Fruit fly (Drosophila melanogaster) whole organism, embryonic: ENCODE measurements around the gene Alp13.

Source experiments
- Blimp-1 ChIP-seq: fragments of 200-800 bp; sonication (Bioruptor generic); optimal IDR thresholded peaks from 3 replicates; lab custom pipeline; 2018; ENCODE audit warnings: missing biosample characterization, missing genetic modification characterization, mild to moderate bottlenecking, moderate library complexity, missing genetic modification reagents
- CG10366 ChIP-seq: fragments of 200-800 bp; sonication (Bioruptor generic); IDR thresholded peaks from 2 replicates; pipeline ENCODE4 v1.3.6; 2022; ENCODE audit warnings: missing biosample characterization, missing genetic modification characterization
- CG11456 ChIP-seq: fragments of 200-800 bp; sonication (Bioruptor generic); IDR thresholded peaks from 3 replicates; pipeline ENCODE4 v1.3.6; 2022; ENCODE audit warnings: missing biosample characterization, missing genetic modification characterization
- CG11696 ChIP-seq: fragments of 200-800 bp; sonication (Bioruptor generic); IDR thresholded peaks from 2 replicates; pipeline ENCODE4 v1.3.6; 2022; ENCODE audit warnings: missing biosample characterization, missing genetic modification characterization
- CG12769 ChIP-seq: fragments of 200-800 bp; sonication (Bioruptor generic); optimal IDR thresholded peaks from 2 replicates; lab custom pipeline; 2019; ENCODE audit warnings: missing biosample characterization, mild to moderate bottlenecking, missing genetic modification characterization, moderate library complexity
- CG14014 ChIP-seq: fragments of 200-800 bp; sonication (Bioruptor generic); IDR thresholded peaks from 2 replicates; pipeline ENCODE4 v1.3.6; 2022; ENCODE audit warnings: missing biosample characterization, missing genetic modification characterization
- CG14441 ChIP-seq: fragments of 200-800 bp; sonication (Bioruptor generic); IDR thresholded peaks from 2 replicates; pipeline ENCODE4 v1.3.6; 2022; ENCODE audit warnings: missing biosample characterization, missing genetic modification characterization
- CG14860 ChIP-seq: fragments of 200-800 bp; sonication (Bioruptor generic); IDR thresholded peaks from 3 replicates; pipeline ENCODE4 v1.3.6; 2022; ENCODE audit warnings: missing biosample characterization, missing genetic modification characterization; ENCODE audit not compliant: partially characterized antibody
- CG16779 ChIP-seq: fragments of 200-800 bp; sonication (Bioruptor generic); IDR thresholded peaks from 2 replicates; pipeline ENCODE4 v1.3.6; 2022; ENCODE audit warnings: missing biosample characterization, missing genetic modification characterization
- CG17328 ChIP-seq: fragments of 200-800 bp; sonication (Bioruptor generic); IDR thresholded peaks from 2 replicates; pipeline ENCODE4 v1.3.6; 2022; ENCODE audit warnings: missing biosample characterization, missing genetic modification characterization
- CG18011 ChIP-seq: fragments of 200-800 bp; sonication (Bioruptor generic); optimal IDR thresholded peaks from 2 replicates; lab custom pipeline; 2017; ENCODE audit warnings: missing biosample characterization, missing genetic modification characterization, mild to moderate bottlenecking, moderate library complexity, missing genotype
- CG2116 ChIP-seq: fragments of 200-800 bp; sonication (Bioruptor generic); optimal IDR thresholded peaks from 3 replicates; lab custom pipeline; 2018; ENCODE audit warnings: missing biosample characterization, mild to moderate bottlenecking, missing genetic modification characterization
- CG32772 ChIP-seq: fragments of 200-800 bp; sonication (Bioruptor generic); IDR thresholded peaks from 2 replicates; pipeline ENCODE4 v1.3.6; 2022; ENCODE audit warnings: missing biosample characterization, missing genetic modification characterization
- CG3407 ChIP-seq: fragments of 200-800 bp; sonication (Bioruptor generic); optimal IDR thresholded peaks from 2 replicates; lab custom pipeline; 2018; ENCODE audit warnings: missing biosample characterization, mild to moderate bottlenecking, missing genetic modification characterization
- CG3847 ChIP-seq: fragments of 200-800 bp; sonication (Bioruptor generic); IDR thresholded peaks from 2 replicates; pipeline ENCODE4 v1.3.6; 2022; ENCODE audit warnings: missing biosample characterization, missing genetic modification characterization
- CG7357 ChIP-seq: fragments of 200-800 bp; sonication (Bioruptor generic); IDR thresholded peaks from 3 replicates; pipeline ENCODE4 v1.3.6; 2022; ENCODE audit warnings: missing biosample characterization, missing genetic modification characterization
- CG7372 ChIP-seq: fragments of 200-800 bp; sonication (Bioruptor generic); IDR thresholded peaks from 2 replicates; pipeline ENCODE4 v1.3.6; 2022; ENCODE audit warnings: missing biosample characterization, missing genetic modification characterization
- CG7928 ChIP-seq: fragments of 200-800 bp; sonication (Bioruptor generic); optimal IDR thresholded peaks from 2 replicates; lab custom pipeline; 2017; ENCODE audit warnings: missing biosample characterization, mild to moderate bottlenecking, missing genetic modification characterization
- CG9797 ChIP-seq: fragments of 200-800 bp; sonication (Bioruptor generic); optimal IDR thresholded peaks from 3 replicates; lab custom pipeline; 2018; ENCODE audit warnings: missing biosample characterization, mild to moderate bottlenecking, missing genetic modification characterization
- CTCF ChIP-seq: fragments of 200-800 bp; sonication (Bioruptor generic); optimal IDR thresholded peaks from 2 replicates; lab custom pipeline; 2017; ENCODE audit warnings: missing biosample characterization, mild to moderate bottlenecking, missing genetic modification characterization, moderate library complexity
- Camta ChIP-seq: fragments of 200-800 bp; sonication (Bioruptor generic); optimal IDR thresholded peaks from 2 replicates; lab custom pipeline; 2016; ENCODE audit warnings: missing biosample characterization, missing genetic modification characterization
- Chrac-16 ChIP-seq: fragments of 200-800 bp; sonication (Bioruptor generic); optimal IDR thresholded peaks from 3 replicates; lab custom pipeline; 2016; ENCODE audit warnings: missing biosample characterization, missing genetic modification characterization
- CkIIα-i1 ChIP-seq: fragments of 200-800 bp; sonication (Bioruptor generic); IDR thresholded peaks from 2 replicates; pipeline ENCODE4 v1.3.6; 2022; ENCODE audit warnings: missing biosample characterization, missing genetic modification characterization
- CoRest ChIP-seq: fragments of 200-800 bp; sonication (Bioruptor generic); optimal IDR thresholded peaks from 3 replicates; lab custom pipeline; 2018; ENCODE audit warnings: missing biosample characterization, mild to moderate bottlenecking, missing genetic modification characterization, moderate library complexity
- Doc3 ChIP-seq: fragments of 200-800 bp; sonication (Bioruptor generic); IDR thresholded peaks from 3 replicates; pipeline ENCODE4 v1.3.6; 2022; ENCODE audit warnings: missing biosample characterization, missing genetic modification characterization; ENCODE audit not compliant: partially characterized antibody
- HLH4C ChIP-seq: fragments of 200-800 bp; sonication (Bioruptor generic); IDR thresholded peaks from 3 replicates; pipeline ENCODE4 v1.3.6; 2022; ENCODE audit warnings: missing biosample characterization, missing genetic modification characterization; ENCODE audit not compliant: partially characterized antibody
- Kr ChIP-seq: fragments of 200-800 bp; sonication (Bioruptor generic); optimal IDR thresholded peaks from 2 replicates; lab custom pipeline; 2017; ENCODE audit warnings: missing biosample characterization, mild to moderate bottlenecking, missing genetic modification characterization
- Med ChIP-seq: fragments of 200-800 bp; sonication (Bioruptor generic); peaks from one replicate; lab custom pipeline; 2016; ENCODE audit warnings: missing biosample characterization, missing genetic modification characterization, mild to moderate bottlenecking, inconsistent platforms, moderate library complexity
- NFAT ChIP-seq: fragments of 200-800 bp; sonication (Bioruptor generic); IDR thresholded peaks from 2 replicates; pipeline ENCODE4 v1.3.6; 2022; ENCODE audit warnings: missing biosample characterization, missing genetic modification characterization
- Nf-YC ChIP-seq: fragments of 200-800 bp; optimal IDR thresholded peaks from 3 replicates; lab custom pipeline; 2019; ENCODE audit warnings: missing biosample characterization, mild to moderate bottlenecking, missing genetic modification characterization, moderate library complexity
- Oli ChIP-seq: fragments of 200-800 bp; sonication (Bioruptor generic); optimal IDR thresholded peaks from 2 replicates; lab custom pipeline; 2018; ENCODE audit warnings: missing biosample characterization, mild to moderate bottlenecking, missing genetic modification characterization, moderate library complexity
- amos ChIP-seq: fragments of 200-800 bp; sonication (Bioruptor generic); IDR thresholded peaks from 2 replicates; pipeline ENCODE4 v1.3.6; 2022; ENCODE audit warnings: missing biosample characterization, missing genetic modification characterization; ENCODE audit not compliant: partially characterized antibody
- ap ChIP-seq: fragments of 200-800 bp; sonication (Bioruptor generic); IDR thresholded peaks from 2 replicates; pipeline ENCODE4 v1.3.6; 2022; ENCODE audit warnings: missing biosample characterization, missing genetic modification characterization
- ara ChIP-seq: fragments of 200-800 bp; sonication (Bioruptor generic); IDR thresholded peaks from 2 replicates; pipeline ENCODE4 v1.3.6; 2022; ENCODE audit warnings: missing biosample characterization, missing genetic modification characterization
- cas ChIP-seq: fragments of 200-800 bp; sonication (Bioruptor generic); IDR thresholded peaks from 2 replicates; pipeline ENCODE4 v1.3.6; 2022; ENCODE audit warnings: missing biosample characterization, missing genetic modification characterization
- corto ChIP-seq: fragments of 200-800 bp; sonication (Bioruptor generic); optimal IDR thresholded peaks from 2 replicates; lab custom pipeline; 2016; ENCODE audit warnings: missing biosample characterization, mild to moderate bottlenecking, missing genetic modification characterization, moderate library complexity
- disco-r ChIP-seq: fragments of 200-800 bp; sonication (Bioruptor generic); optimal IDR thresholded peaks from 2 replicates; lab custom pipeline; 2016; ENCODE audit warnings: missing biosample characterization, missing genetic modification characterization
- exex ChIP-seq: fragments of 200-800 bp; sonication (Bioruptor generic); optimal IDR thresholded peaks from 4 replicates; lab custom pipeline; 2018; ENCODE audit warnings: missing biosample characterization, mild to moderate bottlenecking, missing genetic modification characterization, moderate library complexity
- her ChIP-seq: fragments of 200-800 bp; sonication (Bioruptor generic); optimal IDR thresholded peaks from 2 replicates; lab custom pipeline; 2016; ENCODE audit warnings: missing biosample characterization, missing genetic modification characterization
- maf-S ChIP-seq: fragments of 200-800 bp; sonication (Bioruptor generic); optimal IDR thresholded peaks from 2 replicates; lab custom pipeline; 2016; ENCODE audit warnings: missing biosample characterization, missing genetic modification characterization
- onecut ChIP-seq: fragments of 200-800 bp; sonication (Bioruptor generic); IDR thresholded peaks from 2 replicates; pipeline ENCODE4 v1.3.6; 2022; ENCODE audit warnings: missing biosample characterization, missing genetic modification characterization
- org-1 ChIP-seq: fragments of 200-800 bp; sonication (Bioruptor generic); optimal IDR thresholded peaks from 2 replicates; lab custom pipeline; 2017; ENCODE audit warnings: missing biosample characterization, missing genetic modification characterization
- peb ChIP-seq: fragments of 200-800 bp; sonication (Bioruptor generic); IDR thresholded peaks from 2 replicates; pipeline ENCODE4 v1.3.6; 2022; ENCODE audit warnings: missing biosample characterization, missing genetic modification characterization
- pzg ChIP-seq: fragments of 200-800 bp; sonication (Bioruptor generic); optimal IDR thresholded peaks from 3 replicates; lab custom pipeline; 2018; ENCODE audit warnings: missing biosample characterization, mild to moderate bottlenecking, missing genetic modification characterization, moderate library complexity
- sens ChIP-seq: fragments of 200-800 bp; sonication (Bioruptor generic); peaks from one replicate; lab custom pipeline; 2016; ENCODE audit warnings: missing biosample characterization, missing genetic modification characterization
- seq ChIP-seq: fragments of 200-800 bp; sonication (Bioruptor generic); IDR thresholded peaks from 2 replicates; pipeline ENCODE4 v1.3.6; 2022; ENCODE audit warnings: missing biosample characterization, missing genetic modification characterization
- sim ChIP-seq: fragments of 200-800 bp; sonication (Bioruptor generic); IDR thresholded peaks from 2 replicates; pipeline ENCODE4 v1.3.6; 2022; ENCODE audit warnings: missing biosample characterization, missing genetic modification characterization
- tna ChIP-seq: fragments of 200-800 bp; sonication (Bioruptor generic); IDR thresholded peaks from 2 replicates; pipeline ENCODE4 v1.3.6; 2022; ENCODE audit warnings: missing biosample characterization, missing genetic modification characterization; ENCODE audit not compliant: partially characterized antibody
- vvl ChIP-seq: fragments of 200-800 bp; sonication (Bioruptor generic); IDR thresholded peaks from 2 replicates; pipeline ENCODE4 v1.3.6; 2022; ENCODE audit warnings: missing biosample characterization, missing genetic modification characterization
- zf30C ChIP-seq: fragments of 200-800 bp; sonication (Bioruptor generic); optimal IDR thresholded peaks from 3 replicates; lab custom pipeline; 2018; ENCODE audit warnings: missing biosample characterization, mild to moderate bottlenecking, missing genetic modification characterization

Alp13 gene

dm6 chr3R:10097531-10098295 is 22.5 kb upstream of the Alp13 start (continued):
- TF ChIP-seq Chrac-16 (GFP tag; lab: Kevin White, UChicago) (peak; percentile 52), sens (peak; percentile 91), CG10366 (GFP tag; lab: Robert Waterston, UW) (peak; percentile 42; the same call in 1 of the 2 replicates), CG3407 (GFP tag; lab: Kevin White, UChicago) (no peak), Oli (tag; lab: Kevin White, UChicago) (peak; percentile 71), CG12769 (tag; lab: Kevin White, UChicago) (peak; percentile 60), vvl (peak; percentile 66), peb (GFP tag; lab: Robert Waterston, UW) (no peak), zf30C (no peak), onecut (peak; percentile 49; the same call in 1 of the 2 replicates), exex (tag; lab: Kevin White, UChicago) (peak; percentile 82), sim (no peak), corto (no peak), CG32772 (peak; percentile 22; the same call in 1 of the 2 replicates), CG18011 (peak; percentile 59), CkIIα-i1 (GFP tag; lab: Robert Waterston, UW) (0 out of 2 replicates have a peak, but pooled peaks have one; percentile 37), CTCF (GFP tag; lab: Kevin White, UChicago) (no peak), ap (0 out of 2 replicates have a peak, but pooled peaks have one; percentile 40), tna (GFP tag; lab: Robert Waterston, UW) (no peak), CG7372 (GFP tag; lab: Robert Waterston, UW) (peak; percentile 73), disco-r (GFP tag; lab: Kevin White, UChicago) (peak; percentile 24), Blimp-1 (GFP tag; lab: Kevin White, UChicago) (peak; percentile 51), CG14441 (GFP tag; lab: Robert Waterston, UW) (peak; percentile 64), CG3847 (GFP tag; lab: Robert Waterston, UW) (peak; percentile 63), CG16779 (GFP tag; lab: Robert Waterston, UW) (peak; percentile 59; the same call in 1 of the 2 replicates), CG11696 (peak; percentile 36; the same call in 1 of the 2 replicates), Kr (GFP tag; lab: Kevin White, UChicago) (no peak), NFAT (peak; percentile 61), CG7357 (GFP tag; lab: Robert Waterston, UW) (peak; percentile 63), CoRest (tag; lab: Kevin White, UChicago) (peak; percentile 71), org-1 (GFP tag; lab: Kevin White, UChicago) (peak; percentile 72), her (GFP tag; lab: Kevin White, UChicago) (peak; percentile 66), seq (peak; percentile 39; the same call in 1 of the 2 replicates), CG7928 (GFP tag; lab: Kevin White, UChicago) (peak; percentile 33), Nf-YC (tag; lab: Kevin White, UChicago) (peak; percentile 44), CG9797 (GFP tag; lab: Kevin White, UChicago) (no peak), amos (no peak; the same call in 1 of the 2 replicates), maf-S (peak; percentile 42), cas (no peak), CG14860 (no peak), CG2116 (GFP tag; lab: Kevin White, UChicago) (peak; percentile 3), HLH4C (GFP tag; lab: Robert Waterston, UW) (no peak), Med (GFP tag; lab: Kevin White, UChicago) (peak; percentile 95), CG17328 (GFP tag; lab: Robert Waterston, UW) (peak; percentile 56; the same call in 1 of the 2 replicates), CG14014 (GFP tag; lab: Robert Waterston, UW) (peak; percentile 75), Doc3 (GFP tag; lab: Robert Waterston, UW) (no peak), Camta (GFP tag; lab: Kevin White, UChicago) (peak; percentile 43), CG11456 (GFP tag; lab: Robert Waterston, UW) (peak; percentile 69; the same call in 1 of the 3 replicates), ara (peak; percentile 60), pzg (GFP tag; lab: Kevin White, UChicago) (no peak)
